Fruit fly (Drosophila melanogaster) whole organism, embryonic: ENCODE data around the gene Mabi.

Experiments
- Abd-B ChIP-seq: fragments of 200-800 bp; sonication (Bioruptor generic); optimal IDR thresholded peaks from 2 replicates; lab custom pipeline; 2018; ENCODE audit warnings: missing biosample characterization, mild to moderate bottlenecking, missing genetic modification characterization, moderate library complexity
- Ada2b ChIP-seq: fragments of 200-800 bp; sonication (Bioruptor generic); IDR thresholded peaks from 2 replicates; pipeline ENCODE4 v1.3.6; 2022; ENCODE audit warnings: missing biosample characterization, missing genetic modification characterization
- B-H1 ChIP-seq: fragments of 200-800 bp; sonication (Bioruptor generic); IDR thresholded peaks from 3 replicates; pipeline ENCODE4 v1.3.6; 2022; ENCODE audit warnings: missing biosample characterization, missing genetic modification characterization
- Blimp-1 ChIP-seq: fragments of 200-800 bp; sonication (Bioruptor generic); optimal IDR thresholded peaks from 3 replicates; lab custom pipeline; 2018; ENCODE audit warnings: missing biosample characterization, missing genetic modification characterization, mild to moderate bottlenecking, moderate library complexity, missing genetic modification reagents
- CG11093 ChIP-seq: fragments of 200-800 bp; sonication (Bioruptor generic); IDR thresholded peaks from 3 replicates; pipeline ENCODE4 v1.3.6; 2022; ENCODE audit warnings: missing biosample characterization, missing genetic modification characterization
- CG11456 ChIP-seq: fragments of 200-800 bp; sonication (Bioruptor generic); IDR thresholded peaks from 3 replicates; pipeline ENCODE4 v1.3.6; 2022; ENCODE audit warnings: missing biosample characterization, missing genetic modification characterization
- CG11696 ChIP-seq: fragments of 200-800 bp; sonication (Bioruptor generic); IDR thresholded peaks from 2 replicates; pipeline ENCODE4 v1.3.6; 2022; ENCODE audit warnings: missing biosample characterization, missing genetic modification characterization
- CG14050 ChIP-seq: fragments of 200-800 bp; sonication (Bioruptor generic); IDR thresholded peaks from 3 replicates; pipeline ENCODE4 v1.3.6; 2022; ENCODE audit warnings: missing biosample characterization, missing genetic modification characterization
- CG15696 ChIP-seq: fragments of 200-800 bp; sonication (Bioruptor generic); optimal IDR thresholded peaks from 2 replicates; lab custom pipeline; 2019; ENCODE audit warnings: missing biosample characterization, mild to moderate bottlenecking, missing genetic modification characterization, moderate library complexity
- CG1603 ChIP-seq: fragments of 200-800 bp; sonication (Bioruptor generic); optimal IDR thresholded peaks from 2 replicates; lab custom pipeline; 2019; ENCODE audit warnings: missing biosample characterization, mild to moderate bottlenecking, missing genetic modification characterization, moderate library complexity
- CG18599 ChIP-seq: fragments of 200-800 bp; sonication (Bioruptor generic); optimal IDR thresholded peaks from 3 replicates; lab custom pipeline; 2017; ENCODE audit warnings: missing biosample characterization, missing genetic modification characterization, mild to moderate bottlenecking, moderate library complexity, missing genetic modification reagents
- CG2120 ChIP-seq: fragments of 200-800 bp; sonication (Bioruptor generic); optimal IDR thresholded peaks from 3 replicates; lab custom pipeline; 2016; ENCODE audit warnings: missing biosample characterization, missing genetic modification characterization
- CG2712 ChIP-seq: fragments of 200-800 bp; optimal IDR thresholded peaks from 3 replicates; lab custom pipeline; 2019; ENCODE audit warnings: missing biosample characterization, mild to moderate bottlenecking, missing genetic modification characterization, moderate library complexity
- CG32532 ChIP-seq: fragments of 200-800 bp; sonication (Bioruptor generic); IDR thresholded peaks from 2 replicates; pipeline ENCODE4 v1.3.6; 2022; ENCODE audit warnings: missing biosample characterization, missing genetic modification characterization
- CG4424 ChIP-seq: fragments of 200-800 bp; sonication (Bioruptor generic); optimal IDR thresholded peaks from 3 replicates; lab custom pipeline; 2016; ENCODE audit warnings: missing biosample characterization, missing genetic modification characterization
- CG6689 ChIP-seq: fragments of 200-800 bp; sonication (Bioruptor generic); IDR thresholded peaks from 2 replicates; pipeline ENCODE4 v1.3.6; 2022; ENCODE audit warnings: missing biosample characterization, missing genetic modification characterization
- CG7839 ChIP-seq: fragments of 200-800 bp; sonication (Bioruptor generic); optimal IDR thresholded peaks from 3 replicates; lab custom pipeline; 2018; ENCODE audit warnings: missing biosample characterization, mild to moderate bottlenecking, missing genetic modification characterization, moderate library complexity
- CG9817 ChIP-seq: fragments of 200-800 bp; sonication (Bioruptor generic); optimal IDR thresholded peaks from 2 replicates; lab custom pipeline; 2018; ENCODE audit warnings: missing biosample characterization, mild to moderate bottlenecking, missing genetic modification characterization, moderate library complexity
- Dad ChIP-seq: fragments of 200-800 bp; sonication (Bioruptor generic); optimal IDR thresholded peaks from 3 replicates; lab custom pipeline; 2016; ENCODE audit warnings: missing biosample characterization, missing genetic modification characterization
- Drgx ChIP-seq: fragments of 200-800 bp; sonication (Bioruptor generic); IDR thresholded peaks from 2 replicates; pipeline ENCODE4 v1.3.6; 2022; ENCODE audit warnings: missing biosample characterization, missing genetic modification characterization
- Ets65A ChIP-seq: fragments of 200-800 bp; sonication (Bioruptor generic); peaks from one replicate; lab custom pipeline; 2016; ENCODE audit warnings: missing biosample characterization, missing genetic modification characterization
- HHEX ChIP-seq: fragments of 200-800 bp; sonication (Bioruptor generic); optimal IDR thresholded peaks from 3 replicates; lab custom pipeline; 2017; ENCODE audit warnings: missing biosample characterization, mild to moderate bottlenecking, missing genetic modification characterization, missing genetic modification reagents
- Hmr ChIP-seq: fragments of 200-800 bp; sonication (Bioruptor generic); optimal IDR thresholded peaks from 3 replicates; lab custom pipeline; 2017; ENCODE audit warnings: mild to moderate bottlenecking, missing biosample characterization, missing genetic modification reagents, missing genetic modification characterization
- Oli ChIP-seq: fragments of 200-800 bp; sonication (Bioruptor generic); optimal IDR thresholded peaks from 2 replicates; lab custom pipeline; 2018; ENCODE audit warnings: missing biosample characterization, mild to moderate bottlenecking, missing genetic modification characterization, moderate library complexity
- Rfx ChIP-seq: fragments of 200-800 bp; sonication (Bioruptor generic); IDR thresholded peaks from 2 replicates; pipeline ENCODE4 v1.3.6; 2022; ENCODE audit warnings: missing biosample characterization, missing genetic modification characterization
- Side ChIP-seq: fragments of 200-800 bp; sonication (Bioruptor generic); optimal IDR thresholded peaks from 2 replicates; lab custom pipeline; 2016; ENCODE audit warnings: missing biosample characterization, missing genetic modification characterization
- Sox102F ChIP-seq: fragments of 200-800 bp; sonication (Bioruptor generic); optimal IDR thresholded peaks from 2 replicates; lab custom pipeline; 2018; ENCODE audit warnings: missing biosample characterization, mild to moderate bottlenecking, missing genetic modification characterization, moderate library complexity
- Xrp1 ChIP-seq: fragments of 200-800 bp; sonication (Bioruptor generic); IDR thresholded peaks from 2 replicates; pipeline ENCODE4 v1.3.6; 2022; ENCODE audit warnings: missing biosample characterization, missing genetic modification characterization
- ara ChIP-seq: fragments of 200-800 bp; sonication (Bioruptor generic); IDR thresholded peaks from 2 replicates; pipeline ENCODE4 v1.3.6; 2022; ENCODE audit warnings: missing biosample characterization, missing genetic modification characterization
- bsh ChIP-seq, 2 experiments: fragments of 200-800 bp; sonication (Bioruptor generic); optimal IDR thresholded peaks; 2 replicates each; lab custom pipeline; 2017 to 2018; ENCODE audit warnings: mild to moderate bottlenecking in 2 of 2, missing biosample characterization in 2 of 2, missing genetic modification characterization in 2 of 2, moderate library complexity in 1 of 2
- chinmo ChIP-seq: fragments of 200-800 bp; sonication (Bioruptor generic); IDR thresholded peaks from 4 replicates; pipeline ENCODE4 v1.3.6; 2022; ENCODE audit warnings: missing biosample characterization, missing genetic modification characterization; ENCODE audit not compliant: partially characterized antibody
- ci ChIP-seq: fragments of 200-800 bp; sonication (Bioruptor generic); IDR thresholded peaks from 3 replicates; pipeline ENCODE4 v1.3.6; 2022; ENCODE audit warnings: missing biosample characterization, missing genetic modification characterization
- dpn ChIP-seq, 2 experiments: fragments of 200-800 bp; sonication (Bioruptor generic); optimal IDR thresholded peaks; 3 replicates each; lab custom pipeline; 2016; ENCODE audit warnings: missing biosample characterization in 2 of 2, missing genetic modification characterization in 2 of 2
- gem ChIP-seq: fragments of 200-800 bp; sonication (Bioruptor generic); optimal IDR thresholded peaks from 2 replicates; lab custom pipeline; 2019; ENCODE audit warnings: missing biosample characterization, mild to moderate bottlenecking, missing genetic modification characterization, moderate library complexity
- grn ChIP-seq: fragments of 200-800 bp; sonication (Bioruptor generic); optimal IDR thresholded peaks from 3 replicates; lab custom pipeline; 2017; ENCODE audit warnings: missing biosample characterization, missing genetic modification characterization
- lbe ChIP-seq: fragments of 200-800 bp; sonication (Bioruptor generic); optimal IDR thresholded peaks from 2 replicates; lab custom pipeline; 2016; ENCODE audit warnings: missing biosample characterization, mild to moderate bottlenecking, missing genetic modification characterization
- mld ChIP-seq: fragments of 200-800 bp; sonication (Bioruptor generic); IDR thresholded peaks from 3 replicates; pipeline ENCODE4 v1.3.6; 2022; ENCODE audit warnings: missing biosample characterization, missing genetic modification characterization; ENCODE audit not compliant: partially characterized antibody
- nau ChIP-seq: fragments of 200-800 bp; sonication (Bioruptor generic); optimal IDR thresholded peaks from 3 replicates; lab custom pipeline; 2017; ENCODE audit warnings: missing biosample characterization, mild to moderate bottlenecking, missing genetic modification characterization, missing genetic modification reagents
- nmo ChIP-seq: fragments of 200-800 bp; sonication (Bioruptor generic); optimal IDR thresholded peaks from 2 replicates; lab custom pipeline; 2018; ENCODE audit warnings: missing biosample characterization, mild to moderate bottlenecking, missing genetic modification characterization, moderate library complexity
- nom ChIP-seq: fragments of 200-800 bp; sonication (Bioruptor generic); optimal IDR thresholded peaks from 2 replicates; lab custom pipeline; 2017; ENCODE audit warnings: missing biosample characterization, missing genetic modification characterization, mild to moderate bottlenecking, moderate library complexity, missing genetic modification reagents
- oc ChIP-seq: fragments of 200-800 bp; sonication (Bioruptor generic); optimal IDR thresholded peaks from 2 replicates; lab custom pipeline; 2018; ENCODE audit warnings: missing biosample characterization, mild to moderate bottlenecking, missing genetic modification characterization, moderate library complexity
- pita ChIP-seq: fragments of 200-800 bp; sonication (Bioruptor generic); optimal IDR thresholded peaks from 2 replicates; lab custom pipeline; 2017; ENCODE audit warnings: missing biosample characterization, mild to moderate bottlenecking, missing genetic modification characterization
- psq ChIP-seq: fragments of 200-800 bp; sonication (Bioruptor generic); optimal IDR thresholded peaks from 2 replicates; lab custom pipeline; 2017; ENCODE audit warnings: missing biosample characterization, missing genetic modification characterization
- sens ChIP-seq: fragments of 200-800 bp; sonication (Bioruptor generic); peaks from one replicate; lab custom pipeline; 2016; ENCODE audit warnings: missing biosample characterization, missing genetic modification characterization
- seq ChIP-seq: fragments of 200-800 bp; sonication (Bioruptor generic); IDR thresholded peaks from 2 replicates; pipeline ENCODE4 v1.3.6; 2022; ENCODE audit warnings: missing biosample characterization, missing genetic modification characterization
- sim ChIP-seq: fragments of 200-800 bp; sonication (Bioruptor generic); IDR thresholded peaks from 2 replicates; pipeline ENCODE4 v1.3.6; 2022; ENCODE audit warnings: missing biosample characterization, missing genetic modification characterization
- unpg ChIP-seq: fragments of 200-800 bp; sonication (Bioruptor generic); optimal IDR thresholded peaks from 3 replicates; lab custom pipeline; 2018; ENCODE audit warnings: missing biosample characterization, mild to moderate bottlenecking, missing genetic modification characterization, moderate library complexity
- zfh2 ChIP-seq: fragments of 200-800 bp; sonication (Bioruptor generic); optimal IDR thresholded peaks from 2 replicates; lab custom pipeline; 2016; ENCODE audit warnings: missing biosample characterization, missing genetic modification characterization

The Mabi gene

DNA sequence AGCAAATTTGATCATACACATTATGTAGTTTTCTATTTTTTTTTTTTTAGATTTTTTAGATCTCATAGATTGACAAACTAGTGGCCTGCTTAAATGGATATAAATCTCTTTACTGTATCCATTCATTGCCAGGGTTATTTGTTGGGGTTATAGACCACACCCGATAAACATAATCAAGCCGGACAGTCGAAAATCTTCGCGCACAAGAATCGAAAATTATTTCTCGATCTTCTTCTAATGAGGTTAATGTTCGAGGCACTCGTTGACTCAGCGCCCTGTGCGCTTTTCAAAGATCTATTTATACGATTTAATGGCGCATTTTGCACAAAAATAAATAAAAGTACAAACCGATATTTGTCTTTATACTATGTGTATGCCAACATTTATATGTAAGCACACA, 25.2 kb upstream of the Mabi start, which contains the start of gene CG31730:
CG31730 (minus strand) TSS at position 101 of the 400 bp plus-strand sequence.
- TF ChIP-seq chinmo (GFP tag; lab: Robert Waterston, UW), result 0 out of 4 replicates have a peak, but pooled peaks have one; percentile 35
- peak; percentile 13 for TF ChIP-seq sens (GFP tag; lab: Kevin White, UChicago)
- TF ChIP-seq Abd-B (GFP tag; lab: Kevin White, UChicago), result no peak

DNA sequence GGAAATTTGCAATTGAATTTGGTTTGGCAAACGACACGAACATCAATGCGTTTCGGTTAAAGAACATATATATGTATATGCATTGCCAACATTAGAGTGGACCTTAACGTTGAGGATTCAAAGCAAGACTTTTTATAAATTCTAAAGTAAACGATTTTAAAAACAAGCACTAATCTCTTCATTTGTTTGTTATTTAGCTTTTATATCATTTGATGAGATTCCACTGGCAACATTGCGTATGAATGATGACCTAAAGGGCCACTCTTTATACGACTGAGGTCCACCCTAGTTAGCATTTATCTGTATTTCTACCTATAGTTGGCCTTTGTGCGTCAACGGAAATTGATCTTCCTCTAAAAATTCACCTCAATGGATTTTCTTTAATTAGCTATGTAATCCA, 24.2 kb upstream of the Mabi start:
- TF ChIP-seq mld (GFP tag; lab: Robert Waterston, UW) (no peak), grn (GFP tag; lab: Kevin White, UChicago) (no peak), CG1603 (peak; percentile 32), CG9817 (tag; lab: Kevin White, UChicago) (peak; percentile 14), Rfx (GFP tag; lab: Robert Waterston, UW) (peak; percentile 47), Xrp1 (GFP tag; lab: Robert Waterston, UW) (peak; percentile 40; the same call in 1 of the 2 replicates), ara (GFP tag; lab: Robert Waterston, UW) (0 out of 2 replicates have a peak, but pooled peaks have one; percentile 26), sim (GFP tag; lab: Robert Waterston, UW) (no peak), unpg (GFP tag; lab: Kevin White, UChicago) (peak; percentile 62), seq (GFP tag; lab: Robert Waterston, UW) (0 out of 2 replicates have a peak, but pooled peaks have one; percentile 19), dpn (GFP tag; optimal IDR thresholded peaks at IDR 0.05; lab: Kevin White, UChicago) (peak in 1 of 2 experiments; percentile 12), lbe (GFP tag; lab: Kevin White, UChicago) (no peak), CG15696 (tag; lab: Kevin White, UChicago) (no peak), Side (no peak), CG11093 (no peak), CG32532 (GFP tag; lab: Robert Waterston, UW) (peak; percentile 40; the same call in 1 of the 2 replicates), bsh (GFP tag; optimal IDR thresholded peaks at IDR 0.05; lab: Kevin White, UChicago) (peak in 1 of 2 experiments; percentile 52), CG4424 (GFP tag; lab: Kevin White, UChicago) (peak; percentile 18), nau (GFP tag; lab: Kevin White, UChicago) (no peak), Ada2b (GFP tag; lab: Robert Waterston, UW) (peak; percentile 23; the same call in 1 of the 2 replicates), nmo (GFP tag; lab: Kevin White, UChicago) (peak; percentile 12), CG11456 (GFP tag; lab: Robert Waterston, UW) (no peak), gem (tag; lab: Kevin White, UChicago) (peak; percentile 68), zfh2 (GFP tag; lab: Kevin White, UChicago) (peak; percentile 9), CG2712 (peak; percentile 50), oc (tag; lab: Kevin White, UChicago) (no peak), Oli (tag; lab: Kevin White, UChicago) (peak; percentile 34), CG11696 (GFP tag; lab: Robert Waterston, UW) (no peak), Sox102F (GFP tag; lab: Kevin White, UChicago) (peak; percentile 54), HHEX (peak; percentile 30), Blimp-1 (peak; percentile 52), CG14050 (GFP tag; lab: Robert Waterston, UW) (0 out of 3 replicates have a peak, but pooled peaks have one; percentile 19), Ets65A (GFP tag; lab: Kevin White, UChicago) (peak; percentile 31), CG6689 (GFP tag; lab: Robert Waterston, UW) (peak; percentile 36; the same call in 1 of the 2 replicates), Drgx (GFP tag; lab: Robert Waterston, UW) (peak; percentile 53; the same call in 1 of the 2 replicates), ci (peak; percentile 51; the same call in 2 of the 3 replicates), Dad (GFP tag; lab: Kevin White, UChicago) (peak; percentile 6), Hmr (GFP tag; lab: Kevin White, UChicago) (peak; percentile 8), CG2120 (peak; percentile 2), B-H1 (GFP tag; lab: Robert Waterston, UW) (0 out of 3 replicates have a peak, but pooled peaks have one; percentile 18), CG18599 (GFP tag; lab: Kevin White, UChicago) (peak; percentile 20), CG7839 (tag; lab: Kevin White, UChicago) (peak; percentile 48), psq (GFP tag; lab: Kevin White, UChicago) (no peak), nom (GFP tag; lab: Kevin White, UChicago) (no peak), pita (GFP tag; lab: Kevin White, UChicago) (no peak)
